Worm (Caenorhabditis elegans) whole organism, L4 larva: Measurements from ENCODE around the gene fcmt-1.

ENCODE experiments used
- F44E2.7 ChIP-seq: fragments of 200-800 bp; sonication (Bioruptor generic); IDR thresholded peaks from 2 replicates; pipeline ENCODE4 v2.1.2; 2022; ENCODE audit warnings: missing genetic modification characterization, missing compliant biosample characterization
- R02D3.7 ChIP-seq: fragments of 150-350 bp; sonication (generic microtip); optimal IDR thresholded peaks from 3 replicates; lab custom pipeline; 2014; ENCODE audit warnings: missing biosample characterization, missing genetic modification characterization
- T20F7.1 ChIP-seq: fragments of 200-800 bp; sonication (Bioruptor generic); optimal IDR thresholded peaks from 2 replicates; lab custom pipeline; 2018; ENCODE audit warnings: mild to moderate bottlenecking, missing genetic modification characterization, missing compliant biosample characterization
- T26A8.4 ChIP-seq: fragments of 200-800 bp; sonication (Bioruptor generic); IDR thresholded peaks from 2 replicates; pipeline ENCODE4 v1.3.6; 2022; ENCODE audit warnings: missing genetic modification characterization, missing compliant biosample characterization
- aha-1 ChIP-seq: fragments of 150-350 bp; peaks from one replicate; lab custom pipeline; 2014; ENCODE audit warnings: missing biosample characterization, missing genetic modification characterization
- ama-1 ChIP-seq: fragments of 150-350 bp; optimal IDR thresholded peaks from 2 replicates; lab custom pipeline; 2014; ENCODE audit warnings: inconsistent platforms, mixed read lengths
- ceh-20 ChIP-seq: fragments of 200-800 bp; sonication (Bioruptor generic); IDR thresholded peaks from 2 replicates; pipeline ENCODE4 v1.3.6; 2022; ENCODE audit warnings: missing genetic modification reagents, missing genetic modification characterization, missing compliant biosample characterization
- daf-12 ChIP-seq: fragments of 150-350 bp; optimal IDR thresholded peaks from 2 replicates; lab custom pipeline; 2014; ENCODE audit warnings: missing biosample characterization, missing genetic modification reagents, missing genetic modification characterization
- daf-19 ChIP-seq: fragments of 200-800 bp; sonication (Bioruptor generic); conservative IDR thresholded peaks from 2 replicates; pipeline ENCODE4 v1.3.6; 2022; ENCODE audit warnings: missing genetic modification characterization, missing compliant biosample characterization
- dmd-6 ChIP-seq: fragments of 200-800 bp; sonication (Bioruptor generic); IDR thresholded peaks from 2 replicates; pipeline ENCODE4 v1.3.6; 2022; ENCODE audit warnings: missing genetic modification reagents, missing genetic modification characterization, missing compliant biosample characterization
- dve-1 ChIP-seq: sonication (generic microtip); optimal IDR thresholded peaks from 2 replicates; lab custom pipeline; 2017; ENCODE audit warnings: antibody characterized with exemption, mild to moderate bottlenecking, missing genetic modification characterization, missing compliant biosample characterization; ENCODE audit not compliant: insufficient read depth
- egl-27 ChIP-seq: sonication (generic microtip); optimal IDR thresholded peaks from 3 replicates; lab custom pipeline; 2017; ENCODE audit warnings: missing biosample characterization, missing genetic modification reagents, missing genetic modification characterization
- gei-8 ChIP-seq: fragments of 200-800 bp; sonication (Bioruptor generic); optimal IDR thresholded peaks from 2 replicates; lab custom pipeline; 2018; ENCODE audit warnings: mild to moderate bottlenecking, missing genetic modification characterization, missing compliant biosample characterization
- hif-1 ChIP-seq, 2 experiments: sonication (generic microtip); optimal IDR thresholded peaks; 2 replicates each; lab custom pipeline; 2016 to 2017; ENCODE audit warnings: missing compliant biosample characterization in 2 of 2, missing genetic modification characterization in 2 of 2, missing genetic modification reagents in 2 of 2, missing genotype in 2 of 2, mild to moderate bottlenecking in 1 of 2
- hlh-11 ChIP-seq: fragments of 200-800 bp; sonication (Bioruptor generic); optimal IDR thresholded peaks from 2 replicates; lab custom pipeline; 2018; ENCODE audit warnings: mild to moderate bottlenecking, missing genetic modification characterization, missing compliant biosample characterization
- hlh-30 ChIP-seq: sonication (generic microtip); optimal IDR thresholded peaks from 2 replicates; lab custom pipeline; 2017; ENCODE audit warnings: antibody characterized with exemption, mild to moderate bottlenecking, missing genetic modification characterization, missing compliant biosample characterization; ENCODE audit not compliant: insufficient read depth
- lin-39 ChIP-seq: fragments of 150-350 bp; optimal IDR thresholded peaks from 2 replicates; lab custom pipeline; 2014; ENCODE audit warnings: missing biosample characterization, missing genetic modification reagents, missing genetic modification characterization
- lsy-2 ChIP-seq, 2 experiments: fragments of 150-350 bp in 1 of 2; sonication (generic microtip) in 1 of 2; optimal IDR thresholded peaks; 2 replicates each; lab custom pipeline; 2014 to 2017; ENCODE audit warnings: missing biosample characterization in 2 of 2, missing genetic modification characterization in 2 of 2
- madf-5 ChIP-seq, 2 experiments: fragments of 200-800 bp; sonication (Bioruptor generic); IDR thresholded peaks; 2 replicates each; pipeline ENCODE4 v1.3.6; 2022; ENCODE audit warnings: missing compliant biosample characterization in 2 of 2, missing genetic modification characterization in 2 of 2
- mdl-1 ChIP-seq, 2 experiments: fragments of 150-350 bp in 1 of 2; sonication (generic microtip) in 1 of 2; optimal IDR thresholded peaks; 2 replicates each; lab custom pipeline; 2014 to 2017; ENCODE audit warnings: missing biosample characterization in 2 of 2, missing genetic modification characterization in 2 of 2
- mep-1 ChIP-seq: fragments of 150-350 bp; sonication (generic microtip); optimal IDR thresholded peaks from 3 replicates; lab custom pipeline; 2014; ENCODE audit warnings: missing biosample characterization, missing genetic modification characterization
- mes-2 ChIP-seq: sonication (generic microtip); optimal IDR thresholded peaks from 2 replicates; lab custom pipeline; 2016; ENCODE audit warnings: missing genotype, mild to moderate bottlenecking, missing genetic modification characterization, missing compliant biosample characterization; ENCODE audit not compliant: poor library complexity, severe bottlenecking
- mxl-3 ChIP-seq: fragments of 200-800 bp; sonication (Bioruptor generic); optimal IDR thresholded peaks from 2 replicates; lab custom pipeline; 2018; ENCODE audit warnings: mild to moderate bottlenecking, missing genetic modification characterization, missing compliant biosample characterization
- nhr-28 ChIP-seq: fragments of 150-350 bp; optimal IDR thresholded peaks from 2 replicates; lab custom pipeline; 2014; ENCODE audit warnings: missing biosample characterization, missing genetic modification characterization
- nhr-48 ChIP-seq: sonication (generic microtip); optimal IDR thresholded peaks from 2 replicates; lab custom pipeline; 2016; ENCODE audit warnings: mild to moderate bottlenecking, missing genetic modification characterization, missing compliant biosample characterization
- pqm-1 ChIP-seq: sonication (generic microtip); optimal IDR thresholded peaks from 2 replicates; lab custom pipeline; 2017; ENCODE audit warnings: missing biosample characterization, missing genetic modification characterization
- rbr-2 ChIP-seq: sonication (generic microtip); optimal IDR thresholded peaks from 2 replicates; lab custom pipeline; 2016; ENCODE audit warnings: missing genotype, missing genetic modification characterization, missing compliant biosample characterization
- sdz-12 ChIP-seq: fragments of 200-800 bp; sonication (Bioruptor generic); optimal IDR thresholded peaks from 2 replicates; lab custom pipeline; 2018; ENCODE audit warnings: mild to moderate bottlenecking, missing genetic modification characterization, missing compliant biosample characterization
- spr-1 ChIP-seq: sonication (generic microtip); optimal IDR thresholded peaks from 2 replicates; lab custom pipeline; 2016; ENCODE audit warnings: mild to moderate bottlenecking, missing genetic modification characterization, missing compliant biosample characterization
- tra-1 ChIP-seq: fragments of 200-800 bp; sonication (Bioruptor generic); IDR thresholded peaks from 2 replicates; pipeline ENCODE4 v1.3.6; 2022; ENCODE audit warnings: missing genetic modification reagents, missing genetic modification characterization, missing compliant biosample characterization
- unc-62 ChIP-seq, 3 experiments: fragments of 150-350 bp in 1 of 3; sonication (generic microtip); optimal IDR thresholded peaks in 2 of 3; peaks in 1 of 3; 1 replicate in 1 of 3; 2 replicates in 2 of 3; lab custom pipeline; 2014 to 2017; ENCODE audit warnings: missing biosample characterization in 3 of 3, missing genetic modification characterization in 3 of 3, missing genetic modification reagents in 3 of 3, missing genotype in 1 of 3
- zfp-2 ChIP-seq: sonication (generic microtip); optimal IDR thresholded peaks from 2 replicates; lab custom pipeline; 2016; ENCODE audit warnings: mild to moderate bottlenecking, missing genetic modification characterization, missing compliant biosample characterization

fcmt-1 gene

DNA sequence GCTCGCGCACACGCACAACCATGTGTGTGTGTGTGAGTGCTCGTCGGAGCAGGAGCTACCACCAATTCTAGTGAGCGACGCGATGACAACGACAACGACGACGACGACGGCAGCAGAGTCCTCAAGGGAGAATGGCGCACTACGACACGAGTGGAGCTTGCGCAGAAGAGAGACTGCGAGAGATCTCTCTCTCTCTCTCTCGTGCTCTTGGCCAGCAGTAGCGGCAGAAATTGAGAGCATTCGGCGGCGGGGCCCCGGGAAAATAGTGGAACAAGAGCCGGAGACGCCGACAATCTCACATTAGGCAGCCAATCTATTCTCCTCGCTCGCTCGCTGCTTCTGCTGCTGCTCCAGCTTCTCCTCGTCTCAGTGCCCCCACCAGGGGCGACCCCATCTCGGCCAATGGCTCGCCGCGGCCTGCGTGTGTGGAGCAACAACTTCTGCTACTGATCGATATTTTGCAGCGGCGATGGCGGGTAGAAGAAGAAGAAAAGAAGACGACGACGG, 37.5 kb upstream of the fcmt-1 start (continued):
- TF ChIP-seq zfp-2 (tag; lab: Kevin White, UChicago): peak; percentile 5
- TF ChIP-seq pqm-1 (tag; lab: Kevin White, UChicago): no peak
- no peak for TF ChIP-seq T26A8.4
- peak in 1 of 2 experiments; percentile 63 for TF ChIP-seq hif-1 (tag; optimal IDR thresholded peaks at IDR 0.05; lab: Kevin White, UChicago)

DNA sequence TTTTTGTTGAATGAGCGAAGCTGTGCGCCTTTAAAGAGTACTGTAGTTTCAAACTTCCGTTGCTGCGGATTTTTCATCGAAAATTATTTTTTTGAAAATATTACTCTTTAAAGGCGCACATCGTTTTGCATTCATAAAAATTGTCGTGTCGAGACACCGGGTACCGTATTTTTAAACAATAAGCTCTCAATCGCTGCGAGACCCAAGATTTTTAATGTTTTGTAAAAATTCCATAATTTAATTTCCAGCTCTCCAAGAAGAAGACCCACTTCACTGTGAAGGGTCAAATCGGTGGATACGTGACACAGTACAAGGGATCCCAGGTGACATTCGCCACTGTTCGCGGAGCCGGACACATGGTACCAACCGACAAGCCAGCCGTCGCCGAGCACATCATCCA, 33.0 kb upstream of the fcmt-1 start:
- TF ChIP-seq unc-62 (GFP tag; optimal IDR thresholded peaks at IDR 0.05 in 1 of 2; lab: Kevin White, UChicago): peak in 1 of 2 experiments; percentile 94
- no peak for TF ChIP-seq unc-62 (tag; optimal IDR thresholded peaks at IDR 0.05; lab: Kevin White, UChicago)
- TF ChIP-seq spr-1 (tag; lab: Kevin White, UChicago): peak; percentile 22
- no peak for TF ChIP-seq F44E2.7 (GFP tag; lab: Robert Waterston, UW)
- TF ChIP-seq, all 104 proteins: peak for 2

DNA sequence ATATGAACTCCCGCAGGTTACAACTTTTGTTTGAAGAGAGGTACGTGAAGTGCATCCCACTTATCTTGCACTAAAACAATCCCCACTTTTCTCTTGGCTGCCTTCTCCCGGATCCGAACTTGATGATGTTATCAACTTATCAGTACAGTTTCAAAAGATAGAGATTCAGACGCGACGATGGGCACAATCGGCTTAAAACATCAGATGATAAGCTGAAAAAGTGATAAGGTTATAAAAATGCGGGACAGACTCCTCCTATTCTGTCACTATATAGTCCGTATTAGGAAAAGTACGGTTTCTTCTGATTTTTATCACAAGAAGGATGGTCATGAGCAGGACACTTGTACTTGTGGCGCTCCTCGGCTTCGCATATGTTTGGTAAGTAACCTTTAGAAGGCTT, 29.8 kb upstream of the fcmt-1 start, which contains the start of gene ctsa-1.2:
Gene ctsa-1.2, plus strand, starts transcription at position 160 of the 400 bp plus-strand sequence.
- TF ChIP-seq aha-1 (tag; lab: Kevin White, UChicago): peak; percentile 41
- TF ChIP-seq dve-1 (tag; lab: Kevin White, UChicago): peak; percentile 38
- TF ChIP-seq T20F7.1 (GFP tag; lab: Kevin White, UChicago): no peak
- no peak for TF ChIP-seq T26A8.4
- TF ChIP-seq lin-39 (tag; lab: Kevin White, UChicago): no peak
- TF ChIP-seq dmd-6 (GFP tag; lab: Robert Waterston, UW): peak; percentile 78
- peak; percentile 59 for TF ChIP-seq hlh-11 (tag; lab: Kevin White, UChicago)
- TF ChIP-seq nhr-48 (tag; lab: Kevin White, UChicago): peak; percentile 21
- TF ChIP-seq tra-1 (GFP tag; lab: Robert Waterston, UW): peak; percentile 9; the same call in 1 of the 2 replicates
- peak; percentile 68 for TF ChIP-seq pqm-1 (tag; lab: Kevin White, UChicago)
- TF ChIP-seq rbr-2: no peak
- TF ChIP-seq egl-27 (tag; lab: Kevin White, UChicago): no peak
- peak; percentile 74 for TF ChIP-seq nhr-28 (tag; lab: Kevin White, UChicago)
- TF ChIP-seq sdz-12 (GFP tag; lab: Kevin White, UChicago): no peak
- no peak for TF ChIP-seq R02D3.7 (tag; lab: Kevin White, UChicago)
- TF ChIP-seq mes-2 (tag; lab: Kevin White, UChicago): peak; percentile 16
- TF ChIP-seq unc-62 (GFP tag; optimal IDR thresholded peaks at IDR 0.05 in 1 of 2; lab: Kevin White, UChicago): peak in 1 of 2 experiments; percentile 1
- TF ChIP-seq unc-62 (tag; optimal IDR thresholded peaks at IDR 0.05; lab: Kevin White, UChicago): no peak

DNA sequence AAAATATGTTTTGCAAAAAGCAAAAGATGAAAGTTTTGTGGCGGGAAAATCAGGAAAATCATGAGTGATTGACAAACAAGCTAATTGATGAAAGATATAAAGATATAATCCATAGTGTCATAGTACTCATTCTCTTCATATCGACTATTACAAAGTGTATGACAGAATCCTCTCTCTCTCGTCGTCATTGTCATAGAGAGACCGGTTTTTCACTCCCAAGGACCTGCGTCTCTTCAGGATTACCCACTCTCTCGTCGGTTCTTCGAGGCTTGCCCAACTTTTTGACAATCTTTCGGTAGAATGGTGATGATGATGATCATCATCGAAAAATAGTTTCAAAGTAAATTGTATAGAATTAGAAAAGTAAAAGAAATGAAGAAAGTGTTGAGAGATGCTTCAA, 28.0 kb upstream of the fcmt-1 start:
- TF ChIP-seq mxl-3 (GFP tag; lab: Kevin White, UChicago) (peak; percentile 49), nhr-28 (tag; lab: Kevin White, UChicago) (peak; percentile 48), daf-12 (tag; lab: Kevin White, UChicago) (no peak), lsy-2 (tag; optimal IDR thresholded peaks at IDR 0.05; lab: Kevin White, UChicago) (peak in 1 of 2 experiments; percentile 32), unc-62 (GFP tag; optimal IDR thresholded peaks at IDR 0.05 in 1 of 2; lab: Kevin White, UChicago) (peak in 1 of 2 experiments; percentile 79), unc-62 (tag; optimal IDR thresholded peaks at IDR 0.05; lab: Kevin White, UChicago) (no peak), gei-8 (no peak), hlh-30 (peak; percentile 39), mes-2 (tag; lab: Kevin White, UChicago) (no peak), aha-1 (tag; lab: Kevin White, UChicago) (peak; percentile 12), mep-1 (tag; lab: Kevin White, UChicago) (peak; percentile 31), hlh-11 (tag; lab: Kevin White, UChicago) (peak; percentile 33), madf-5 (GFP tag; IDR thresholded peaks at IDR 0.05; lab: Robert Waterston, UW) (no peak), spr-1 (tag; lab: Kevin White, UChicago) (peak; percentile 9), mdl-1 (tag; optimal IDR thresholded peaks at IDR 0.05; lab: Kevin White, UChicago) (peak in 1 of 2 experiments; percentile 18)

DNA sequence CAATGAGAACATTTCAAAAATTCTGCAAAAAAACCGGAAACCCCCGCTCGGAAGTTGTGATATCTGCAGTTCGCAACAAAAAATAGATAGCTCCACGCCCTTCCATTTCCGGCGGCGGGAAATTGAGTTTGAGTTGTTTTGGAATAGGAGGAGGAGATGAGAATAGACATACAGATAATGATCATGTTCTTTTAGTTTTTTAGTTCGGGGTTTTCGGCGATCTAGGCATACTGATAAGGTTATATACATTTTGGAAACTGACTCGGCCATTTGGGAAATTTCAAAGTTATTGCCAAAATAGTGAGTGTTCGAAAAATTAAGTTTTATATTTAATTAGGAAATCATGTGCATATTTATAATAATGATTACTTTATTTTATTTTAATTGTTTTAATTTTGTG, 24.5 kb upstream of the fcmt-1 start:
- TF ChIP-seq gei-8 (no peak), ceh-20 (GFP tag; lab: Robert Waterston, UW) (no peak), ama-1 (lab: Kevin White, UChicago) (no peak), daf-19 (GFP tag; lab: Robert Waterston, UW) (no peak), mxl-3 (GFP tag; lab: Kevin White, UChicago) (no peak)
